Worm (Caenorhabditis elegans) whole organism, L1 larva: ENCODE data around the gene B0432.8.

ENCODE experiments used
- C04F5.9 ChIP-seq: sonication (generic microtip); optimal IDR thresholded peaks from 2 replicates; lab custom pipeline; 2016; ENCODE audit warnings: missing genetic modification characterization, missing compliant biosample characterization
- aha-1 ChIP-seq: fragments of 150-350 bp; optimal IDR thresholded peaks from 2 replicates; lab custom pipeline; 2014; ENCODE audit warnings: missing biosample characterization, missing genetic modification characterization
- alr-1 ChIP-seq: fragments of 200-800 bp; sonication (Bioruptor generic); optimal IDR thresholded peaks from 2 replicates; lab custom pipeline; 2018; ENCODE audit warnings: borderline replicate concordance, mild to moderate bottlenecking, missing genetic modification characterization, missing compliant biosample characterization
- aly-2 ChIP-seq: fragments of 150-350 bp; optimal IDR thresholded peaks from 2 replicates; lab custom pipeline; 2014; ENCODE audit warnings: missing biosample characterization, missing genetic modification characterization
- ceh-63 ChIP-seq: fragments of 200-800 bp; sonication (Bioruptor generic); optimal IDR thresholded peaks from 2 replicates; lab custom pipeline; 2018; ENCODE audit warnings: mild to moderate bottlenecking, missing genetic modification characterization, missing compliant biosample characterization
- ceh-8 ChIP-seq: fragments of 200-800 bp; sonication (Bioruptor generic); optimal IDR thresholded peaks from 2 replicates; lab custom pipeline; 2018; ENCODE audit warnings: mild to moderate bottlenecking, missing genetic modification characterization, moderate library complexity, missing compliant biosample characterization
- ceh-82 ChIP-seq, 3 experiments: fragments of 150-350 bp in 1 of 3; sonication (generic microtip) in 2 of 3; optimal IDR thresholded peaks; 2 replicates each; lab custom pipeline; 2014 to 2017; ENCODE audit warnings: missing biosample characterization in 3 of 3, missing genetic modification characterization in 3 of 3
- ceh-90 ChIP-seq: sonication (generic microtip); optimal IDR thresholded peaks from 2 replicates; lab custom pipeline; 2016; ENCODE audit warnings: missing genetic modification characterization, missing compliant biosample characterization
- ces-1 ChIP-seq: fragments of 150-350 bp; optimal IDR thresholded peaks from 2 replicates; lab custom pipeline; 2014; ENCODE audit warnings: missing biosample characterization, missing genetic modification reagents, missing genetic modification characterization
- dsc-1 ChIP-seq: sonication (generic microtip); optimal IDR thresholded peaks from 2 replicates; lab custom pipeline; 2016; ENCODE audit warnings: mild to moderate bottlenecking, missing genetic modification characterization, missing compliant biosample characterization
- efl-1 ChIP-seq, 4 experiments: fragments of 150-350 bp; optimal IDR thresholded peaks in 3 of 4; peaks in 1 of 4; 1 replicate in 1 of 4; 2 replicates in 3 of 4; lab custom pipeline; 2014; ENCODE audit warnings: missing biosample characterization in 2 of 4, missing genetic modification characterization in 2 of 4, missing genetic modification reagents in 2 of 4
- egl-13 ChIP-seq: sonication (generic microtip); optimal IDR thresholded peaks from 2 replicates; lab custom pipeline; 2016; ENCODE audit warnings: missing genotype, missing genetic modification reagents, missing genetic modification characterization, missing compliant biosample characterization
- egl-27 ChIP-seq, 2 experiments: fragments of 150-350 bp in 1 of 2; sonication (generic microtip); optimal IDR thresholded peaks; 3 replicates each; lab custom pipeline; 2017 to 2018; ENCODE audit warnings: missing biosample characterization in 2 of 2, missing genetic modification characterization in 2 of 2, missing genetic modification reagents in 2 of 2
- elt-3 ChIP-seq, 6 experiments: fragments of 150-350 bp in 1 of 6; sonication (generic microtip); optimal IDR thresholded peaks; 2 replicates each; lab custom pipeline; 2017 to 2018; ENCODE audit warnings: missing biosample characterization in 6 of 6, missing genetic modification characterization in 6 of 6, inconsistent platforms in 1 of 6
- ets-5 ChIP-seq: fragments of 200-800 bp; sonication (Bioruptor generic); IDR thresholded peaks from 2 replicates; pipeline ENCODE4 v1.3.6; 2022; ENCODE audit warnings: missing genetic modification characterization, missing compliant biosample characterization
- fkh-4 ChIP-seq: sonication (generic microtip); optimal IDR thresholded peaks from 2 replicates; lab custom pipeline; 2016; ENCODE audit warnings: missing compliant biosample characterization, missing genetic modification characterization, borderline replicate concordance
- fkh-8 ChIP-seq: sonication (generic microtip); optimal IDR thresholded peaks from 2 replicates; lab custom pipeline; 2016; ENCODE audit warnings: mild to moderate bottlenecking, missing genetic modification characterization, missing compliant biosample characterization
- grh-1 ChIP-seq: fragments of 200-800 bp; sonication (Bioruptor generic); IDR thresholded peaks from 2 replicates; pipeline ENCODE4 v1.3.6; 2022; ENCODE audit warnings: missing genetic modification reagents, missing genetic modification characterization, missing compliant biosample characterization
- hlh-17 ChIP-seq: fragments of 200-800 bp; sonication (Bioruptor generic); optimal IDR thresholded peaks from 2 replicates; lab custom pipeline; 2018; ENCODE audit warnings: missing genetic modification characterization, mild to moderate bottlenecking, missing compliant biosample characterization, moderate library complexity, borderline replicate concordance
- hlh-4 ChIP-seq: sonication (generic microtip); optimal IDR thresholded peaks from 2 replicates; lab custom pipeline; 2016; ENCODE audit warnings: mild to moderate bottlenecking, missing genetic modification characterization, missing compliant biosample characterization
- hpl-2 ChIP-seq: fragments of 150-350 bp; optimal IDR thresholded peaks from 2 replicates; lab custom pipeline; 2014; ENCODE audit warnings: missing biosample characterization, missing genetic modification reagents, missing genetic modification characterization
- irx-1 ChIP-seq: sonication (generic microtip); optimal IDR thresholded peaks from 2 replicates; lab custom pipeline; 2016; ENCODE audit warnings: missing genetic modification characterization, missing compliant biosample characterization
- jun-1 ChIP-seq: fragments of 150-350 bp; optimal IDR thresholded peaks from 2 replicates; lab custom pipeline; 2014; ENCODE audit warnings: missing biosample characterization, missing genetic modification reagents, missing genetic modification characterization
- lin-15B ChIP-seq: fragments of 150-350 bp; sonication (generic microtip); optimal IDR thresholded peaks from 3 replicates; lab custom pipeline; 2014; ENCODE audit warnings: missing biosample characterization, missing genetic modification characterization
- lin-35 ChIP-seq, 2 experiments: fragments of 150-350 bp; optimal IDR thresholded peaks; 2 replicates each; lab custom pipeline; 2014; ENCODE audit warnings: missing biosample characterization in 2 of 2, missing genetic modification characterization in 2 of 2, missing genetic modification reagents in 2 of 2
- lin-39 ChIP-seq: fragments of 150-350 bp; optimal IDR thresholded peaks from 2 replicates; lab custom pipeline; 2014; ENCODE audit warnings: missing biosample characterization, missing genetic modification reagents, missing genetic modification characterization
- nhr-11 ChIP-seq: fragments of 150-350 bp; optimal IDR thresholded peaks from 2 replicates; lab custom pipeline; 2014; ENCODE audit warnings: missing biosample characterization, missing genetic modification characterization
- nhr-19 ChIP-seq: fragments of 200-800 bp; sonication (Bioruptor generic); conservative IDR thresholded peaks from 2 replicates; pipeline ENCODE4 v1.3.6; 2022; ENCODE audit warnings: missing genetic modification characterization, missing compliant biosample characterization
- nhr-20 ChIP-seq: sonication (generic microtip); optimal IDR thresholded peaks from 2 replicates; lab custom pipeline; 2016; ENCODE audit warnings: mild to moderate bottlenecking, missing genetic modification characterization, missing compliant biosample characterization
- nhr-237 ChIP-seq: fragments of 150-350 bp; optimal IDR thresholded peaks from 2 replicates; lab custom pipeline; 2014; ENCODE audit warnings: missing biosample characterization, missing genetic modification characterization
- nhr-71 ChIP-seq: sonication (generic microtip); optimal IDR thresholded peaks from 2 replicates; lab custom pipeline; 2016; ENCODE audit warnings: mild to moderate bottlenecking, missing genetic modification characterization, moderate library complexity, missing compliant biosample characterization
- nhr-76 ChIP-seq: sonication (generic microtip); optimal IDR thresholded peaks from 2 replicates; lab custom pipeline; 2017; ENCODE audit warnings: missing biosample characterization, missing genetic modification characterization
- nhr-77 ChIP-seq: fragments of 150-350 bp; optimal IDR thresholded peaks from 2 replicates; lab custom pipeline; 2014; ENCODE audit warnings: missing biosample characterization, missing genetic modification characterization
- nhr-85 ChIP-seq: sonication (generic microtip); peaks from one replicate; lab custom pipeline; 2016; ENCODE audit warnings: missing genetic modification characterization, inconsistent platforms, missing compliant biosample characterization
- nhr-90 ChIP-seq: sonication (generic microtip); optimal IDR thresholded peaks from 2 replicates; lab custom pipeline; 2016; ENCODE audit warnings: mild to moderate bottlenecking, missing genetic modification characterization, missing compliant biosample characterization; ENCODE audit not compliant: poor library complexity
- pag-3 ChIP-seq: sonication (generic microtip); optimal IDR thresholded peaks from 2 replicates; lab custom pipeline; 2017; ENCODE audit warnings: missing genetic modification characterization, mild to moderate bottlenecking, missing compliant biosample characterization, antibody characterized with exemption, borderline replicate concordance; ENCODE audit not compliant: insufficient read depth
- pax-3 ChIP-seq: fragments of 200-800 bp; sonication (Bioruptor generic); optimal IDR thresholded peaks from 2 replicates; lab custom pipeline; 2018; ENCODE audit warnings: mild to moderate bottlenecking, missing genetic modification characterization, moderate library complexity, missing compliant biosample characterization
- rnt-1 ChIP-seq: sonication (generic microtip); optimal IDR thresholded peaks from 2 replicates; lab custom pipeline; 2016; ENCODE audit warnings: mild to moderate bottlenecking, missing genetic modification characterization, moderate library complexity, missing compliant biosample characterization
- skn-1 ChIP-seq: fragments of 150-350 bp; optimal IDR thresholded peaks from 2 replicates; lab custom pipeline; 2014; ENCODE audit warnings: missing biosample characterization, missing genetic modification characterization
- snpc-4 ChIP-seq: fragments of 150-350 bp; optimal IDR thresholded peaks from 2 replicates; lab custom pipeline; 2014; ENCODE audit warnings: missing biosample characterization, missing genetic modification characterization
- snu-23 ChIP-seq: sonication (generic microtip); optimal IDR thresholded peaks from 2 replicates; lab custom pipeline; 2016; ENCODE audit warnings: missing genetic modification characterization, missing compliant biosample characterization
- sox-4 ChIP-seq: sonication (generic microtip); optimal IDR thresholded peaks from 2 replicates; lab custom pipeline; 2016; ENCODE audit warnings: missing genetic modification characterization, missing compliant biosample characterization
- swsn-7 ChIP-seq: sonication (generic microtip); optimal IDR thresholded peaks from 2 replicates; lab custom pipeline; 2016; ENCODE audit warnings: missing genetic modification characterization, missing compliant biosample characterization
- tbx-2 ChIP-seq: sonication (generic microtip); optimal IDR thresholded peaks from 2 replicates; lab custom pipeline; 2016; ENCODE audit warnings: missing genetic modification characterization, missing compliant biosample characterization
- tlp-1 ChIP-seq: fragments of 150-350 bp; optimal IDR thresholded peaks from 2 replicates; lab custom pipeline; 2014; ENCODE audit warnings: missing biosample characterization, missing genetic modification characterization
- unc-130 ChIP-seq: fragments of 150-350 bp; optimal IDR thresholded peaks from 2 replicates; lab custom pipeline; 2017; ENCODE audit warnings: missing biosample characterization, missing genetic modification characterization, inconsistent platforms
- unc-62 ChIP-seq: fragments of 150-350 bp; optimal IDR thresholded peaks from 2 replicates; lab custom pipeline; 2014; ENCODE audit warnings: missing biosample characterization, missing genetic modification reagents, missing genetic modification characterization
- unc-86 ChIP-seq: sonication (generic microtip); optimal IDR thresholded peaks from 2 replicates; lab custom pipeline; 2016; ENCODE audit warnings: missing genetic modification characterization, missing compliant biosample characterization
- unc-98 ChIP-seq: fragments of 200-800 bp; sonication (Bioruptor generic); IDR thresholded peaks from 2 replicates; pipeline ENCODE4 v1.3.6; 2022; ENCODE audit warnings: missing genetic modification characterization, missing compliant biosample characterization
- xbp-1 ChIP-seq: sonication (generic microtip); optimal IDR thresholded peaks from 2 replicates; lab custom pipeline; 2016; ENCODE audit warnings: missing genetic modification characterization, missing compliant biosample characterization
- ztf-11 ChIP-seq, 2 experiments: sonication (generic microtip); optimal IDR thresholded peaks; 2 replicates each; lab custom pipeline; 2016 to 2017; ENCODE audit warnings: missing genetic modification characterization in 2 of 2, missing biosample characterization in 1 of 2, missing compliant biosample characterization in 1 of 2

Gene B0432.8

ce11 chrII:323048-323776 is 44.7 kb upstream of the B0432.8 start, which contains the start of gene K01A2.10 (continued):
- TF ChIP-seq nhr-20 (tag; lab: Kevin White, UChicago) (peak; percentile 63), sox-4 (tag; lab: Kevin White, UChicago) (no peak), pag-3 (tag; lab: Kevin White, UChicago) (no peak), tlp-1 (tag; lab: Kevin White, UChicago) (no peak), nhr-76 (tag; lab: Kevin White, UChicago) (no peak), snu-23 (GFP tag; lab: Kevin White, UChicago) (peak; percentile 70), ceh-8 (GFP tag; lab: Kevin White, UChicago) (no peak), egl-27 (tag; optimal IDR thresholded peaks at IDR 0.05; lab: Kevin White, UChicago) (no peak), jun-1 (tag; lab: Kevin White, UChicago) (no peak), lin-15B (no peak), alr-1 (tag; lab: Kevin White, UChicago) (no peak), xbp-1 (peak; percentile 18), efl-1 (optimal IDR thresholded peaks at IDR 0.05; lab: Kevin White, UChicago) (peak; percentile 37 to 49), efl-1 (GFP tag; optimal IDR thresholded peaks at IDR 0.05 in 1 of 2; lab: Kevin White, UChicago) (peak; percentile 38 to 93), dsc-1 (tag; lab: Kevin White, UChicago) (no peak), ceh-63 (GFP tag; lab: Kevin White, UChicago) (no peak), fkh-4 (no peak), nhr-90 (no peak), aly-2 (no peak), ceh-82 (tag; optimal IDR thresholded peaks at IDR 0.05; lab: Kevin White, UChicago) (peak; percentile 3 to 58 (median 17)), grh-1 (GFP tag; lab: Robert Waterston, UW) (no peak), ets-5 (GFP tag; lab: Robert Waterston, UW) (no peak), skn-1 (tag; lab: Kevin White, UChicago) (peak; percentile 56), hlh-4 (no peak), pax-3 (tag; lab: Kevin White, UChicago) (no peak), unc-98 (GFP tag; lab: Robert Waterston, UW) (no peak), C04F5.9 (no peak), nhr-237 (tag; lab: Kevin White, UChicago) (no peak), nhr-19 (no peak), lin-39 (no peak), unc-62 (GFP tag; lab: Kevin White, UChicago) (no peak), nhr-77 (tag; lab: Kevin White, UChicago) (no peak), nhr-71 (tag; lab: Kevin White, UChicago) (peak; percentile 69), snpc-4 (tag; lab: Kevin White, UChicago) (no peak), nhr-85 (peak; percentile 37), aha-1 (tag; lab: Kevin White, UChicago) (no peak), lin-35 (GFP tag; optimal IDR thresholded peaks at IDR 0.05; lab: Kevin White, UChicago) (peak; percentile 39 to 56), hpl-2 (no peak), unc-86 (no peak), egl-13 (no peak), fkh-8 (tag; lab: Kevin White, UChicago) (peak; percentile 51), swsn-7 (tag; lab: Kevin White, UChicago) (peak; percentile 37), ces-1 (no peak), rnt-1 (peak; percentile 65), ztf-11 (tag; optimal IDR thresholded peaks at IDR 0.05; lab: Kevin White, UChicago) (no peak), elt-3 (tag; optimal IDR thresholded peaks at IDR 0.05; lab: Kevin White, UChicago) (peak in 1 of 6 experiments; percentile 65), unc-130 (tag; lab: Kevin White, UChicago) (peak; percentile 43), hlh-17 (no peak), ceh-90 (tag; lab: Kevin White, UChicago) (no peak), irx-1 (no peak), tbx-2 (tag; lab: Kevin White, UChicago) (no peak), nhr-11 (tag; lab: Kevin White, UChicago) (no peak)
